Worm (Caenorhabditis elegans): ENCODE data around the gene W02F12.2.

The W02F12.2 gene

DNA sequence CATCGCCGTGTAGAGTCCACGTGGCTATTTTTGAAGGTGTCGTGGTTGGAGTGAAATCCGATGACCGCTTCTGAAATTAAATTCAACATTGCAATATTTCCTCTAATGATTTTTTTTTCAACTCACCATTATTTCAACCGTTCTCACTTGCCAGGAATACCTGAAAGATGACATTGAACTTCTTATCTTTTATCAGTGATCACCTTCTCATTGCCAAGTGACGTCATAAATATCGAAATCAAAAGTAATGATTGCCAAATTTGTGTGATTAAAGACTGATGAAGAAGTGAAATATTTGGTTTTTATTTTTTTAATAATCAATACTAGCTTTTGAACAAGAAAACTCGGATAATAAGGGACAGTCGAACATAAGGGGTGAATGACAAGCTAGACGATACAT lies 9.3 kb upstream of the W02F12.2 start, which contains the start of gene W02F12.4:
W02F12.4 (minus strand) TSS at position 164 of the 400 bp plus-strand sequence.
- peak; percentile 67 for TF ChIP-seq crh-2 (tag; optimal IDR thresholded peaks at IDR 0.05)
- no peak for TF ChIP-seq lsy-2 (tag; optimal IDR thresholded peaks at IDR 0.05)
- TF ChIP-seq sma-9 (GFP tag; optimal IDR thresholded peaks at IDR 0.05): peak; percentile 72
- no peak for TF ChIP-seq sma-9 (tag; optimal IDR thresholded peaks at IDR 0.05)
- peak; percentile 53 for TF ChIP-seq blmp-1 (tag; optimal IDR thresholded peaks at IDR 0.05; ENCODE audit: insufficient read depth)
- peak; percentile 7 for TF ChIP-seq nhr-25 (tag; optimal IDR thresholded peaks at IDR 0.05)
- peak; percentile 52 for TF ChIP-seq sma-3 (GFP tag; optimal IDR thresholded peaks at IDR 0.05)
- no peak for TF ChIP-seq alr-1 (tag; optimal IDR thresholded peaks at IDR 0.05)
- TF ChIP-seq snpc-4 (tag; optimal IDR thresholded peaks at IDR 0.05): no peak
- TF ChIP-seq fos-1 (tag; optimal IDR thresholded peaks at IDR 0.05): peak; percentile 91
- peak; percentile 65 for TF ChIP-seq skn-1 (tag; optimal IDR thresholded peaks at IDR 0.05)

DNA sequence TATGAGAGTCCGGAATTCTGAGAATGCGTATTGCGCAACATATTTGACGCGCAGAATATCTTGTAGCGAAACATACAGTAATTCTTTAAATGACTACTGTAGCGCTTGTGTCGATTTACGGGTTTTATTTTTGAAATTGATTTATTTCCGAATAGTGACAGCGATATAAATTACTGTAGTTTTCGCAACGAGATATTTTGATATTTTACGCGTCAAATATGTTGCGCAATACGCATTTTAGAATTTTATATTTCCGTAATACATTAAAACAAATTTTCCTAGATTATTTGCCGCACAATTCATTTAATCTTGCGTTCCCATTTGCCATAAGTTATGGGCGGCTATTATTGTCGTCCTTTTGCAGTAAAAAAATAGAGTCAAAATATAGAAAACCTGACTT lies 7.9 kb upstream of the W02F12.2 start:
- TF ChIP-seq sma-9 (GFP tag; optimal IDR thresholded peaks at IDR 0.05) (no peak), sma-9 (tag; optimal IDR thresholded peaks at IDR 0.05) (no peak)

DNA sequence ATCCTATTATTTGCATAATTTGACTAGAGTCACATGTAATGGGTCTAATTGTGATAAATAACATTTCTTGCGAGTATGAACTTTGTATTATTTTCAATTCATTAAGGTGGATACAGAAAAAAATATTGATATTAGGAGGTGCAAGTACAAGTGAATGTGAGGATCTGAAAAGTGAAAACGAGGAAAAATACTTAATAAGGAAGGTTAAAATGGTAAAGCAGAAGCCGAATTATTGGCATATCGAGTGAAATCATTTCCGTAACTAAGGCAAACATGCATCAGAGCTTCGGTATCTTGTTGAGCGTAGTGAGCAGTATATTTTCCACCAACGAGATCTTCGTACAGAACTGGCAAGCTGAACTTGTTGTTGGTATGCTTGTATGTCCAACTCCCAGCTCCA lies 7.0 kb upstream of the W02F12.2 start:
- TF ChIP-seq sma-9 (GFP tag; optimal IDR thresholded peaks at IDR 0.05) (no peak), sma-9 (tag; optimal IDR thresholded peaks at IDR 0.05) (no peak), R02D3.7 (tag; optimal IDR thresholded peaks at IDR 0.05) (no peak), ama-1 (optimal IDR thresholded peaks at IDR 0.05) (no peak), nhr-21 (tag; optimal IDR thresholded peaks at IDR 0.05) (no peak), nhr-129 (tag; optimal IDR thresholded peaks at IDR 0.05) (no peak), nhr-12 (tag; optimal IDR thresholded peaks at IDR 0.05) (no peak), ztf-4 (tag; optimal IDR thresholded peaks at IDR 0.05) (no peak), ztf-11 (tag; optimal IDR thresholded peaks at IDR 0.05) (no peak), elt-3 (tag; optimal IDR thresholded peaks at IDR 0.05) (no peak), snpc-4 (tag; optimal IDR thresholded peaks at IDR 0.05) (no peak), crh-2 (tag; optimal IDR thresholded peaks at IDR 0.05) (no peak), skn-1 (tag; optimal IDR thresholded peaks at IDR 0.05) (no peak)

- no peak for TF ChIP-seq lsy-2 (tag; optimal IDR thresholded peaks at IDR 0.05)
- TF ChIP-seq ama-1 (optimal IDR thresholded peaks at IDR 0.05): no peak
- TF ChIP-seq ceh-16 (tag; optimal IDR thresholded peaks at IDR 0.05): no peak
- TF ChIP-seq F13H6.1 (tag; optimal IDR thresholded peaks at IDR 0.05): no peak
These were observed 5.2 kb upstream of the W02F12.2 start, which contains the start of gene era-1 for ce11 chrV:6702692-6703091. Gene era-1 (plus strand): TSS chrV:6703057.

DNA sequence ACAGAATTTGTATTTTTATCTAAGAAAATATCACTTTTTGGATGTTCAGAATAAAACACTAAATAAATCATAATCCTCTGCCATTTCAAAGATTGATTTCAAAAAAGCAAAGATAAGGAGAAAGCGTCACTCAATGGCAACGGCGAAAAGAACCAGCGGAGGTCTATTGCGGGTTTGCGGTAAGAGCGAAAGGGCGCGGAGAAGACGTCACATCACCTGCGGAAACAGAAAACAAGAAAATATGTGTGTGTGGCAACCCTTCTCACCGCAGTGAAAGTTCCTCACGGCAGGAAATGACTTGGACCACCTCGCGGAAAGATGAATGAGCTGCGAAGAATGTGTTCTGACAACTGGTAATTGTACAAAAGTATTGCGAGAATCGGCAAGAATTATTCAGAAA lies 2.4 kb upstream of the W02F12.2 start:
- TF ChIP-seq lin-39 (tag; optimal IDR thresholded peaks at IDR 0.05): no peak
- TF ChIP-seq blmp-1 (tag; optimal IDR thresholded peaks at IDR 0.05; ENCODE audit: insufficient read depth): peak; percentile 50

DNA sequence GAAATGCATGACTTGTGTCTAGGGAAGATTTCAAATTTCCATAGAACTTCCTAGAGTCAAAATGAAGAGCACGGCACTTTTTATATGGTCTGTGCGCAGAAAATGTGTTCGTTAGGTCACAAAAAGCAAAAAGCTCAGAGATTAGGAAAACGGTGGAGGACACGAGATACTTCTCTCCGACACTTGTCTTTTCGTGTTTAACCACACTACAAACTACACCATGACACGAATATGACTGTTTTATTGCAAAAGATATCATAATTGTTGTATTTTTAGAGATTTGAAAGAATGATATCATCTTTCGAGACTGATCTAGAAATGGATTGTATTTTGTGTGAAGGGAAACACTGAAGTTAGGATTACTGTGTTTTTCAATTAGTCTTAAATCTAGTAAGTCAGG lies 1.6 kb upstream of the W02F12.2 start:
- TF ChIP-seq lin-11 (tag; optimal IDR thresholded peaks at IDR 0.05): no peak
- TF ChIP-seq lsy-2 (tag; optimal IDR thresholded peaks at IDR 0.05): no peak
- no peak for TF ChIP-seq peb-1 (tag; optimal IDR thresholded peaks at IDR 0.05)
- no peak for TF ChIP-seq blmp-1 (tag; optimal IDR thresholded peaks at IDR 0.05; ENCODE audit: insufficient read depth)
- TF ChIP-seq mdl-1 (tag; optimal IDR thresholded peaks at IDR 0.05): no peak
- no peak for TF ChIP-seq gmeb-1 (tag; optimal IDR thresholded peaks at IDR 0.05)
- TF ChIP-seq snpc-4 (tag; optimal IDR thresholded peaks at IDR 0.05): no peak
- no peak for TF ChIP-seq egl-27 (tag; optimal IDR thresholded peaks at IDR 0.05)
- no peak for TF ChIP-seq fos-1 (tag; optimal IDR thresholded peaks at IDR 0.05)
- TF ChIP-seq nhr-129 (tag; optimal IDR thresholded peaks at IDR 0.05): no peak
- TF ChIP-seq unc-39 (tag; optimal IDR thresholded peaks at IDR 0.05): no peak
- no peak for TF ChIP-seq nhr-11 (tag; optimal IDR thresholded peaks at IDR 0.05)
- TF ChIP-seq zag-1 (tag; optimal IDR thresholded peaks at IDR 0.05): no peak
- no peak for TF ChIP-seq ama-1 (optimal IDR thresholded peaks at IDR 0.05)

DNA sequence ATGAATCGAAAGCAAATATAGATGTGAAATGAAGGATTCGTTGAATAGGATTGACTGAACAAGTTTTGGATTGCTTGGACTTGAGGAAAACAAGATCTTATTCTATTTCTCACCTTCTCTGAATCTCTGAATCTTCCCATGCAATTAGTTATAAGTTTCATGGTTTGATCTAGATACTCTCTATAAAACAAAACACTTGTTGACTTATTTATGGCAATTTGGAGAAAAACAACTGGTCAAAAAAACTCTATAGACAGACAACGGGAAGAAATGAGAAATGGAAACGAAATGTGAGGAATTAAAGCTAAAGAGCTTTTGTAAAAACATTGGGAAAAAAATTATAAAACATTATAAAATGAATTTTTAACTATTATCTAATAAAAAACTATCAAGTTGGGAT lies 2.8 kb downstream of the W02F12.2 start, which contains the start of gene W02F12.8:
W02F12.8 (minus strand) TSS at position 101 of the 400 bp plus-strand sequence.
- TF ChIP-seq unc-39 (tag; optimal IDR thresholded peaks at IDR 0.05): no peak
